Fruit fly (Drosophila melanogaster) whole organism, adult: ENCODE data around the gene CG5355.

Experiments
- CG11617 ChIP-seq: fragments of 200-800 bp; sonication (Bioruptor generic); optimal IDR thresholded peaks from 2 replicates; lab custom pipeline; 2017; ENCODE audit warnings: mild to moderate bottlenecking, missing biosample characterization, missing genetic modification reagents, missing genetic modification characterization
- CG7045 ChIP-seq: fragments of 200-800 bp; sonication (Bioruptor generic); optimal IDR thresholded peaks from 2 replicates; lab custom pipeline; 2017; ENCODE audit warnings: missing biosample characterization, mild to moderate bottlenecking, missing genetic modification characterization
- Clk ChIP-seq: fragments of 200-800 bp; sonication (Bioruptor generic); optimal IDR thresholded peaks from 2 replicates; lab custom pipeline; 2017; ENCODE audit warnings: missing biosample characterization, missing genetic modification characterization
- Hr96 ChIP-seq: fragments of 200-800 bp; sonication (Bioruptor generic); optimal IDR thresholded peaks from 2 replicates; lab custom pipeline; 2016; ENCODE audit warnings: missing biosample characterization, missing genetic modification characterization
- cic ChIP-seq: fragments of 200-800 bp; sonication (Bioruptor generic); optimal IDR thresholded peaks from 2 replicates; lab custom pipeline; 2017; ENCODE audit warnings: missing biosample characterization, mild to moderate bottlenecking, missing genetic modification characterization, moderate library complexity
- ovo ChIP-seq: fragments of 200-800 bp; sonication (Bioruptor generic); optimal IDR thresholded peaks from 2 replicates; lab custom pipeline; 2016; ENCODE audit warnings: missing biosample characterization, missing genetic modification characterization
- tj ChIP-seq: fragments of 200-800 bp; sonication (Bioruptor generic); optimal IDR thresholded peaks from 3 replicates; lab custom pipeline; 2017; ENCODE audit warnings: missing biosample characterization, mild to moderate bottlenecking, missing genetic modification characterization, moderate library complexity

dm6 chr2L:10428528-10428927 lies 15.3 kb upstream of the CG5355 start, which contains the start of gene CG5188:
- TF ChIP-seq Hr96 (GFP tag; lab: Kevin White, UChicago) (no peak), cic (peak; percentile 2), CG7045 (GFP tag; lab: Kevin White, UChicago) (peak; percentile 10), tj (GFP tag; lab: Kevin White, UChicago) (peak; percentile 1), CG11617 (peak; percentile 55), ovo (peak; percentile 10), Clk (GFP tag; lab: Kevin White, UChicago) (no peak)
